Worm (Caenorhabditis elegans): ENCODE data around the gene B0024.11.

DNA sequence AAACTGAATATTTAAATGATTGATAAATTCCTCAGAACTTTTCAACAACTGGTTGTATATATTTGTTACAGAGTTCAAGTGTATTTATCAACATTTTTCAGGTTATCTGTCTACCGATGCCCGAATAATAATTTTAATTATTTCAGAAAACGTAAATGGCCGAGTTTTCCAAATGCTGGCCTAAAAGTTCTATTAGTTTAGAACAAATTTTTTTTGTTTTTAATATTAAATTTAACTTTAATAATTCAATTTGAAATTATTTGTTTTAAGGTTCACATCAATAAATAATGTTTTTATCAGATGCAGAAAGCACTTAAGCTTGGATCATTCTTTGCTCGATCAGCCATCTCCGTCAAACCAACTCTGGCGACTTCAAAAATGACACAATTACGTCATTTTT is 5.0 kb downstream of the B0024.11 start, which contains the start of gene trx-2:
- TF ChIP-seq tbx-37 (GFP tag; conservative IDR thresholded peaks at IDR 0.05) (no peak), ceh-13 (GFP tag; optimal IDR thresholded peaks at IDR 0.05) (no peak)

Measured in whole organism, early embryonic.